Worm (Caenorhabditis elegans): ENCODE results near the gene metr-1.

The metr-1 gene

ce11 chrII:10910219-10910618 lies 16.1 kb upstream of the metr-1 start, which contains the start of gene sra-11:
Gene sra-11, minus strand, starts transcription at chrII:10910319.
- TF ChIP-seq lir-3 (tag; optimal IDR thresholded peaks at IDR 0.05; ENCODE audit: poor library complexity), result no peak
- no peak for TF ChIP-seq blmp-1 (tag; optimal IDR thresholded peaks at IDR 0.05)
- TF ChIP-seq nhr-20 (tag; optimal IDR thresholded peaks at IDR 0.05), result no peak
- no peak for TF ChIP-seq pqm-1 (tag; optimal IDR thresholded peaks at IDR 0.05)

ce11 chrII:10912995-10913394 lies 13.4 kb upstream of the metr-1 start:
- no peak for TF ChIP-seq nhr-19 (GFP tag; conservative IDR thresholded peaks at IDR 0.05)
- no peak for TF ChIP-seq snpc-4 (tag; optimal IDR thresholded peaks at IDR 0.05)
- no peak for TF ChIP-seq fkh-4 (tag; optimal IDR thresholded peaks at IDR 0.05; ENCODE audit: borderline replicate concordance)
- TF ChIP-seq pax-3 (tag; optimal IDR thresholded peaks at IDR 0.05), result no peak
- no peak for TF ChIP-seq sup-37 (GFP tag; optimal IDR thresholded peaks at IDR 0.05)
- no peak for TF ChIP-seq sox-4 (tag; optimal IDR thresholded peaks at IDR 0.05)
- no peak for TF ChIP-seq egl-27 (tag; optimal IDR thresholded peaks at IDR 0.05)
- TF ChIP-seq unc-30 (tag; optimal IDR thresholded peaks at IDR 0.05), result no peak
- no peak for TF ChIP-seq ceh-82 (tag; optimal IDR thresholded peaks at IDR 0.05)
- TF ChIP-seq mef-2 (tag; optimal IDR thresholded peaks at IDR 0.05), result no peak
- TF ChIP-seq rnt-1 (tag; optimal IDR thresholded peaks at IDR 0.05), result no peak
- no peak for TF ChIP-seq efl-3 (GFP tag; optimal IDR thresholded peaks at IDR 0.05)

DNA sequence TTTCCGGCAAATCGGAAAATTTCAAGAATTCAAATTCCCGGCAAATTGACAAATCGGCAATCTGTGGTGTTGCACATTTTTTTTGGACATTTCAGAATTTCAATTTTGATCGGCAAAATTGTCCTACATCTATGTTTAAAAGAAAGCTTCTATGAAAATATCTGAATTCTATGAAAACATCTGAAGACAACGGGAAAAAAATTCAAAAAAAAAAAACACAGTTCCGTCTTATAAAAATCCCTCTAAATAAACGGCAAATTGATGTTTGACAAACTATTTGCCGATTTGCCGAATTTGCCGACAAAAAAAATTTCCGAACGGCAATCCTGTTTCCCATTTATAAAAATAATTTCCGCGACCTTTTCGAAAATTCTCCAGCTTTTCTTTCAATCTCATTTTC lies 12.0 kb upstream of the metr-1 start, which contains the start of gene F44F4.15:
Gene F44F4.15, plus strand, starts transcription at position 301 of the 400 bp plus-strand sequence.
- TF ChIP-seq tlp-1 (tag; optimal IDR thresholded peaks at IDR 0.05) (no peak), C04F5.9 (tag; optimal IDR thresholded peaks at IDR 0.05) (no peak), pag-3 (tag; optimal IDR thresholded peaks at IDR 0.05; ENCODE audit: borderline replicate concordance, insufficient read depth) (no peak), nhr-237 (tag; optimal IDR thresholded peaks at IDR 0.05) (no peak), ama-1 (optimal IDR thresholded peaks at IDR 0.05) (no peak), xbp-1 (tag; optimal IDR thresholded peaks at IDR 0.05) (no peak)

ce11 chrII:10915732-10916131 lies 10.6 kb upstream of the metr-1 start, which contains the start of gene F44F4.9:
Gene F44F4.9, minus strand, starts transcription at chrII:10915832.
- no peak for TF ChIP-seq blmp-1 (tag; optimal IDR thresholded peaks at IDR 0.05)
- no peak for TF ChIP-seq swsn-7 (tag; optimal IDR thresholded peaks at IDR 0.05)
- no peak for TF ChIP-seq F16B12.6 (tag; optimal IDR thresholded peaks at IDR 0.05)
- no peak for TF ChIP-seq tbx-2 (tag; optimal IDR thresholded peaks at IDR 0.05)
- TF ChIP-seq efl-1 (optimal IDR thresholded peaks at IDR 0.05), result no peak
- no peak for TF ChIP-seq efl-1 (GFP tag; optimal IDR thresholded peaks at IDR 0.05 in 1 of 2)
- TF ChIP-seq lin-35 (GFP tag; optimal IDR thresholded peaks at IDR 0.05), result no peak
- TF ChIP-seq nhr-47 (tag; optimal IDR thresholded peaks at IDR 0.05), result no peak
- no peak for TF ChIP-seq nhr-84 (tag; optimal IDR thresholded peaks at IDR 0.05)

- no peak for TF ChIP-seq skn-1 (tag; optimal IDR thresholded peaks at IDR 0.05)
- no peak for TF ChIP-seq lir-3 (tag; optimal IDR thresholded peaks at IDR 0.05; ENCODE audit: poor library complexity)
- TF ChIP-seq mef-2 (tag; optimal IDR thresholded peaks at IDR 0.05), result no peak
- TF ChIP-seq grh-1 (GFP tag; IDR thresholded peaks at IDR 0.05), result no peak
- no peak for TF ChIP-seq vab-15 (tag; optimal IDR thresholded peaks at IDR 0.05)
- TF ChIP-seq lin-13 (GFP tag; optimal IDR thresholded peaks at IDR 0.05), result no peak
- TF ChIP-seq nhr-237 (tag; optimal IDR thresholded peaks at IDR 0.05), result no peak
- TF ChIP-seq C16A3.4 (tag; optimal IDR thresholded peaks at IDR 0.05), result no peak
- no peak for TF ChIP-seq ets-5 (GFP tag; IDR thresholded peaks at IDR 0.05)
- no peak for TF ChIP-seq nhr-90 (tag; optimal IDR thresholded peaks at IDR 0.05; ENCODE audit: poor library complexity)
- no peak for TF ChIP-seq sup-37 (GFP tag; optimal IDR thresholded peaks at IDR 0.05)
- TF ChIP-seq sptf-1 (tag; optimal IDR thresholded peaks at IDR 0.05), result no peak
- TF ChIP-seq nhr-28 (tag; optimal IDR thresholded peaks at IDR 0.05), result no peak
- no peak for TF ChIP-seq pag-3 (tag; optimal IDR thresholded peaks at IDR 0.05; ENCODE audit: borderline replicate concordance, insufficient read depth)
- no peak for TF ChIP-seq hlh-4 (tag; optimal IDR thresholded peaks at IDR 0.05)
- TF ChIP-seq lin-39 (tag; optimal IDR thresholded peaks at IDR 0.05), result no peak
- no peak for TF ChIP-seq ztf-11 (tag; optimal IDR thresholded peaks at IDR 0.05)
- no peak for TF ChIP-seq nhr-19 (GFP tag; conservative IDR thresholded peaks at IDR 0.05)
- no peak for TF ChIP-seq efl-1 (optimal IDR thresholded peaks at IDR 0.05)
- TF ChIP-seq efl-1 (GFP tag; optimal IDR thresholded peaks at IDR 0.05 in 1 of 2), result no peak
- TF ChIP-seq nhr-20 (tag; optimal IDR thresholded peaks at IDR 0.05), result no peak
Observed at ce11 chrII:10917174-10917573, 9.2 kb upstream of the metr-1 start, which contains the start of gene F44F4.10. Gene F44F4.10, minus strand, starts transcription at chrII:10917274.

Measured in whole organism, L1 larva.